Worm (Caenorhabditis elegans): ENCODE data around the gene gsnl-1.

Gene gsnl-1

DNA sequence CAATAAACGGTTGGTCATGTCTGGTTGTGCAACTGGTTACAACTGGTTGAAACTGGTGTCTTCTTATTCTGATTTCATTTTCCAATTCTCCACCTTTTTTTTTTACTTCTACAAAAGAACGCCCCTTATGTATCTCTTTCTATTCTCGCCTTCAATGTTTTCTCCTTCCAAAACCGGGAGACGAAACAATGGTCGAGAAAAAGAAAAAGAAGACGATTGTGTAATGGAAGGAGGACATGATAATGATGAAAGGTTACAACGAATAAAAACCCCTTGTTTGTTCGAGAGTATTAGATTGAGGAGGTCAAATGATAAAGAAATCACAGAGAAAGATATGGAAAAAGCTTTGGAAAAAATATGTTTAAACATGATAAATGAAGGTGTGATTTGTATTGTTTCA is 22.0 kb downstream of the gsnl-1 start, which contains the start of gene C50F4.8:
Gene C50F4.8 (minus strand): TSS at position 28 of the 400 bp plus-strand sequence.
- TF ChIP-seq dve-1 (tag; optimal IDR thresholded peaks at IDR 0.05; ENCODE audit: insufficient read depth) (peak; percentile 24), unc-62 (GFP tag; optimal IDR thresholded peaks at IDR 0.05 in 1 of 2) (peak in 1 of 2 experiments; percentile 35), unc-62 (tag; optimal IDR thresholded peaks at IDR 0.05) (no peak), lin-29 (GFP tag; IDR thresholded peaks at IDR 0.05) (no peak), nhr-28 (tag; optimal IDR thresholded peaks at IDR 0.05) (peak; percentile 39)

DNA sequence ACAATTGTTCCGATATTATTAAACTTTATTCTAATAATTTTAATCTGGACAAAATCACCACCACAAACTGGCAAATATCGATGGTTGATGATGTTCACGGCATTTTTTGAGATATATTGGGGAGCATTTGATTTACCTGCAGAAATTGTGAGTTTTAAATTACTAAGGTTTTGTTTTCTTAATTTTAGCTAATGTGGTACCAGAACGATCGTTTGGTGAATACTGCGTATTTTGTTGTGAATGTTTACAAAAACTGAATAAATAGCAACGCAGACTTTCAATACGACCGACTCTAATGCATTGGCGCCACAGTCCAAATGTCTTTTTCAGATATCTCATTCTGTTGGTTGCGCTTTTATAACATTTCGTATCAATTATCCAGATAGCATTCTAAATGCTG is 24.9 kb downstream of the gsnl-1 start:
- TF ChIP-seq mdl-1 (tag; optimal IDR thresholded peaks at IDR 0.05), result no peak
- no peak for TF ChIP-seq hlh-11 (tag; optimal IDR thresholded peaks at IDR 0.05)
- peak in 1 of 2 experiments; percentile 62 for TF ChIP-seq unc-62 (GFP tag; optimal IDR thresholded peaks at IDR 0.05 in 1 of 2)
- TF ChIP-seq unc-62 (tag; optimal IDR thresholded peaks at IDR 0.05), result no peak
- no peak for TF ChIP-seq T26A8.4 (GFP tag; IDR thresholded peaks at IDR 0.05)
- peak; percentile 46 for TF ChIP-seq aha-1 (tag)

DNA sequence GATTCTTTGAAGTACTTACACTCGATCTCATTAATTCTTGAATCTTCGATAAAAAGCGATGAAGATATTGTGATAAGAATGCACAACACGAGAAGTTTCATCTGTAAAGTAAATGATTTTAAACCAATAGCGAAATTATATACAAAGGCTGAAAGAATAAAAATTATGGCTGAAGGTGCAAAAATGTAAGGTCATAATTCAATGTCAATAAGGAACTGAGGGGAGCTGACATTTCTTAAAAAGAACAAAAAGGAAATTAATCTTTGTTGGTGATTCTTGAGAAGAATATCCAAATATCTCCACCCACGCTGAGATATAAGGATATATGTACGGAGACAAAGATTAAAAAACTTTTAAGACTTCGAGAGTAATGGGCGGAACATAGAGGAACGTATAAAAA is 27.3 kb downstream of the gsnl-1 start, which contains the start of gene C50F4.9:
Gene C50F4.9 (minus strand): TSS at position 101 of the 400 bp plus-strand sequence.
- TF ChIP-seq madf-9 (GFP tag; conservative IDR thresholded peaks at IDR 0.05) (no peak), madf-5 (GFP tag; IDR thresholded peaks at IDR 0.05) (no peak)

DNA sequence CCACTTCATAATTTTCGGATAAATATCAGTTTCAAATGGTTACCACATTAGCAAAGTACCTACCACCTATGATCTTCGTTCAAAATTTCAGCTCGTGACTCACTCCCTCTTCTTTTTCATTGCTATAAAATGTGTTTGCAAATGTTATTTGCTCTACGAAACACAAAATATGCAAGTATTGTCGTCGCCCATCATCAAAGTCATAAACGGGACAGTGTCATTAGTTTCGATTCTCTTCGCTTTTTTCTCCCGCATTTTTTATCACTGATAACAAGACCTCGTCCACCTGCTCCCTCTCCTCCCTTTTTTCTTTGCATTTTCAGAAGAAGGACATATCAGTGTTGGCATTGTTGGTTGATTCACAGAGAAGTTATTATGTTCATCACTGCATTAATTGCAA is 29.6 kb downstream of the gsnl-1 start, which contains the start of gene C50F4.1:
Gene C50F4.1 (plus strand): TSS at position 324 of the 400 bp plus-strand sequence.
- TF ChIP-seq cey-2 (tag; optimal IDR thresholded peaks at IDR 0.05; ENCODE audit: borderline replicate concordance, insufficient read depth), result no peak
- TF ChIP-seq zip-11 (GFP tag; IDR thresholded peaks at IDR 0.05), result no peak
- peak in 1 of 2 experiments; percentile 88 for TF ChIP-seq unc-62 (GFP tag; optimal IDR thresholded peaks at IDR 0.05 in 1 of 2)
- no peak for TF ChIP-seq unc-62 (tag; optimal IDR thresholded peaks at IDR 0.05)
- TF ChIP-seq mxl-2 (GFP tag; conservative IDR thresholded peaks at IDR 0.05), result no peak
- TF ChIP-seq daf-16 (GFP tag; optimal IDR thresholded peaks at IDR 0.05), result no peak
- peak; percentile 49 for TF ChIP-seq daf-16 (tag; optimal IDR thresholded peaks at IDR 0.05)
- TF ChIP-seq spr-1 (tag; optimal IDR thresholded peaks at IDR 0.05), result no peak
- TF ChIP-seq zfp-2 (tag; optimal IDR thresholded peaks at IDR 0.05), result no peak
- TF ChIP-seq T26A8.4 (GFP tag; IDR thresholded peaks at IDR 0.05), result no peak
- peak; percentile 51 for TF ChIP-seq mxl-3 (GFP tag; optimal IDR thresholded peaks at IDR 0.05)
- no peak for TF ChIP-seq F26F4.8 (GFP tag; conservative IDR thresholded peaks at IDR 0.05)
- no peak for TF ChIP-seq jun-1 (tag; optimal IDR thresholded peaks at IDR 0.05)
- TF ChIP-seq php-3 (GFP tag; IDR thresholded peaks at IDR 0.05), result peak; percentile 86
- no peak for TF ChIP-seq nhr-6 (tag; optimal IDR thresholded peaks at IDR 0.05)
- no peak for TF ChIP-seq lin-39 (tag; optimal IDR thresholded peaks at IDR 0.05)
- TF ChIP-seq aly-2 (tag; optimal IDR thresholded peaks at IDR 0.05), result no peak
- peak; percentile 69 for TF ChIP-seq hlh-11 (tag; optimal IDR thresholded peaks at IDR 0.05)
- TF ChIP-seq tag-97 (GFP tag; IDR thresholded peaks at IDR 0.05), result no peak
- TF ChIP-seq pqm-1 (tag; optimal IDR thresholded peaks at IDR 0.05), result peak; percentile 91
- no peak for TF ChIP-seq hmg-1.1 (GFP tag; IDR thresholded peaks at IDR 0.05)
- TF ChIP-seq daf-8 (GFP tag; IDR thresholded peaks at IDR 0.05), result no peak
- TF ChIP-seq tra-1 (GFP tag; IDR thresholded peaks at IDR 0.05), result no peak
- no peak for TF ChIP-seq aha-1 (tag)
- no peak for TF ChIP-seq ctbp-1 (GFP tag; IDR thresholded peaks at IDR 0.05)
- no peak for TF ChIP-seq madf-9 (GFP tag; conservative IDR thresholded peaks at IDR 0.05)
- no peak for TF ChIP-seq ceh-82 (tag; optimal IDR thresholded peaks at IDR 0.05)
- TF ChIP-seq nhr-77 (tag; optimal IDR thresholded peaks at IDR 0.05), result peak; percentile 51
- no peak for TF ChIP-seq egl-43 (GFP tag; IDR thresholded peaks at IDR 0.05)
- TF ChIP-seq mep-1 (tag; optimal IDR thresholded peaks at IDR 0.05), result no peak
- no peak for TF ChIP-seq arid-1 (GFP tag; conservative IDR thresholded peaks at IDR 0.05)
- TF ChIP-seq nhr-76 (tag; optimal IDR thresholded peaks at IDR 0.05), result no peak
- no peak for TF ChIP-seq hif-1 (tag; optimal IDR thresholded peaks at IDR 0.05)
- TF ChIP-seq unc-130 (GFP tag; optimal IDR thresholded peaks at IDR 0.05), result no peak
- no peak for TF ChIP-seq lin-13 (GFP tag; optimal IDR thresholded peaks at IDR 0.05)
- no peak for TF ChIP-seq sdz-12 (GFP tag; optimal IDR thresholded peaks at IDR 0.05)
- TF ChIP-seq dmd-6 (GFP tag; IDR thresholded peaks at IDR 0.05), result peak; percentile 83
- no peak for TF ChIP-seq Y48G9A.11 (GFP tag; IDR thresholded peaks at IDR 0.05)
- no peak for TF ChIP-seq daf-12 (tag; optimal IDR thresholded peaks at IDR 0.05)
- no peak for TF ChIP-seq fkh-10 (GFP tag; optimal IDR thresholded peaks at IDR 0.05)
- TF ChIP-seq ceh-62 (tag; optimal IDR thresholded peaks at IDR 0.05), result no peak
